Worm (Caenorhabditis elegans): ENCODE results near the gene gmeb-1.

DNA sequence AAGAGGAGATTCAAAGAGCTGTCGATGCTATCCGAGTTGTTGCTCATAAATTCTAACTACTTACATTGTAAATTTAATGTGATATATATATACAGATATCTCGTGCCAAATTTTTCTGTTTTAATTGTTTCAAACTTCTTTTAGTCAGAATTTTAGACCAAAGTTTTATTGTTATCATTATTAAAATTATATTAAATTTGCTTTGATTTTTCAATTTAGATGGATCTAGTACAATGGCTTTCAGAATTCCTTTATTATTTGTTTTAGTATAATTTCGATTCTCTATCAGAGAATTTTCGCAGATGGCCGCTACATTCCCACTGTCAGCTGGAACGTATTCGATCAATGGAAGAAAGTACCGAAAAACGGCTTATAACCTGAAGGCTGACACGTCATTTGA, 38.0 kb downstream of the gmeb-1 start, which contains the start of gene ascc-1:
- no peak for TF ChIP-seq ama-1 (optimal IDR thresholded peaks at IDR 0.05)
- no peak for TF ChIP-seq ama-1 (GFP tag; optimal IDR thresholded peaks at IDR 0.05)
- no peak for TF ChIP-seq nhr-90 (tag; optimal IDR thresholded peaks at IDR 0.05)
- no peak for TF ChIP-seq T26A5.8 (tag; optimal IDR thresholded peaks at IDR 0.05)
- TF ChIP-seq lin-35 (GFP tag; optimal IDR thresholded peaks at IDR 0.05): no peak
- TF ChIP-seq dpl-1 (GFP tag; optimal IDR thresholded peaks at IDR 0.05): no peak
- no peak for TF ChIP-seq ceh-79 (tag; optimal IDR thresholded peaks at IDR 0.05)
- TF ChIP-seq sea-2 (GFP tag; IDR thresholded peaks at IDR 0.05): no peak
- no peak for TF ChIP-seq nhr-179 (tag; optimal IDR thresholded peaks at IDR 0.05)
- no peak for TF ChIP-seq rcor-1 (GFP tag; IDR thresholded peaks at IDR 0.05)

All from whole organism, young adult.